Worm (Caenorhabditis elegans) whole organism, young adult: ENCODE results near the gene madd-3.

Experiments used
- B0019.2 ChIP-seq: fragments of 200-800 bp; sonication (Bioruptor generic); conservative IDR thresholded peaks from 2 replicates; pipeline ENCODE4 v1.3.6; 2022; ENCODE audit warnings: missing genetic modification reagents, missing genetic modification characterization, missing compliant biosample characterization
- D2030.7 ChIP-seq: fragments of 200-800 bp; sonication (Bioruptor generic); IDR thresholded peaks from 2 replicates; pipeline ENCODE4 v1.3.6; 2022; ENCODE audit warnings: missing genetic modification reagents, missing genetic modification characterization, missing compliant biosample characterization
- F10E7.11 ChIP-seq: sonication (generic microtip); optimal IDR thresholded peaks from 2 replicates; lab custom pipeline; 2017; ENCODE audit warnings: mild to moderate bottlenecking, missing genetic modification characterization, moderate library complexity, missing compliant biosample characterization
- F49E8.2 ChIP-seq: sonication (generic microtip); optimal IDR thresholded peaks from 3 replicates; lab custom pipeline; 2017; ENCODE audit warnings: missing genetic modification characterization, mild to moderate bottlenecking, missing compliant biosample characterization, antibody characterized with exemption, moderate library complexity; ENCODE audit not compliant: insufficient read depth
- F57A8.1 ChIP-seq: fragments of 200-800 bp; sonication (Bioruptor generic); optimal IDR thresholded peaks from 2 replicates; lab custom pipeline; 2018; ENCODE audit warnings: mild to moderate bottlenecking, missing genetic modification characterization, moderate library complexity, missing compliant biosample characterization
- F57C9.4 ChIP-seq: sonication (generic microtip); optimal IDR thresholded peaks from 2 replicates; lab custom pipeline; 2017; ENCODE audit warnings: mild to moderate bottlenecking, missing genetic modification characterization, missing compliant biosample characterization
- Y53G8AR.9 ChIP-seq: fragments of 200-800 bp; sonication (Bioruptor generic); conservative IDR thresholded peaks from 2 replicates; pipeline ENCODE4 v1.3.6; 2022; ENCODE audit warnings: missing genetic modification reagents, missing genetic modification characterization, missing compliant biosample characterization
- Y56A3A.18 ChIP-seq: fragments of 200-800 bp; sonication (Bioruptor generic); IDR thresholded peaks from 2 replicates; pipeline ENCODE4 v1.3.6; 2022; ENCODE audit warnings: missing genetic modification reagents, missing genetic modification characterization, missing compliant biosample characterization
- Y67H2A.10 ChIP-seq: fragments of 200-800 bp; sonication (Bioruptor generic); conservative IDR thresholded peaks from 2 replicates; pipeline ENCODE4 v1.3.6; 2022; ENCODE audit warnings: missing genetic modification reagents, missing genetic modification characterization, missing compliant biosample characterization
- Y79H2A.3 ChIP-seq: fragments of 200-800 bp; sonication (Bioruptor generic); conservative IDR thresholded peaks from 2 replicates; pipeline ENCODE4 v1.3.6; 2022; ENCODE audit warnings: missing genetic modification reagents, missing genetic modification characterization, missing compliant biosample characterization
- atf-7 ChIP-seq: sonication (generic microtip); optimal IDR thresholded peaks from 2 replicates; lab custom pipeline; 2017; ENCODE audit warnings: mild to moderate bottlenecking, missing genetic modification characterization, missing compliant biosample characterization
- attf-6 ChIP-seq: fragments of 200-800 bp; sonication (Bioruptor generic); IDR thresholded peaks from 2 replicates; pipeline ENCODE4 v1.3.6; 2022; ENCODE audit warnings: missing genetic modification reagents, missing genetic modification characterization, missing compliant biosample characterization
- bed-1 ChIP-seq: fragments of 200-800 bp; sonication (Bioruptor generic); IDR thresholded peaks from 2 replicates; pipeline ENCODE4 v1.3.6; 2022; ENCODE audit warnings: missing genetic modification reagents, missing genetic modification characterization, missing compliant biosample characterization
- bed-2 ChIP-seq: fragments of 200-800 bp; sonication (Bioruptor generic); IDR thresholded peaks from 2 replicates; pipeline ENCODE4 v1.3.6; 2022; ENCODE audit warnings: missing genetic modification reagents, missing genetic modification characterization, missing compliant biosample characterization
- cebp-1 ChIP-seq, 2 experiments: fragments of 200-800 bp in 1 of 2; sonication (Bioruptor generic) in 1 of 2; sonication (generic microtip) in 1 of 2; IDR thresholded peaks in 1 of 2; optimal IDR thresholded peaks in 1 of 2; 2 replicates each; pipeline versions ENCODE4 v1.3.6 to Lab custom; 2017 to 2022; ENCODE audit warnings: missing compliant biosample characterization in 2 of 2, missing genetic modification characterization in 2 of 2, mild to moderate bottlenecking in 1 of 2, missing genetic modification reagents in 1 of 2, moderate library complexity in 1 of 2
- ceh-100 ChIP-seq: fragments of 200-800 bp; sonication (Bioruptor generic); IDR thresholded peaks from 2 replicates; pipeline ENCODE4 v1.3.6; 2022; ENCODE audit warnings: missing genetic modification reagents, missing genetic modification characterization, missing compliant biosample characterization
- ceh-91 ChIP-seq: fragments of 200-800 bp; sonication (Bioruptor generic); IDR thresholded peaks from 2 replicates; pipeline ENCODE4 v1.3.6; 2022; ENCODE audit warnings: missing genetic modification reagents, missing genetic modification characterization, missing compliant biosample characterization
- dox-1 ChIP-seq: fragments of 200-800 bp; sonication (Bioruptor generic); IDR thresholded peaks from 2 replicates; pipeline ENCODE4 v1.3.6; 2022; ENCODE audit warnings: missing genetic modification reagents, missing genetic modification characterization, missing compliant biosample characterization
- egrh-3 ChIP-seq: fragments of 200-800 bp; sonication (Bioruptor generic); IDR thresholded peaks from 2 replicates; pipeline ENCODE4 v1.3.6; 2022; ENCODE audit warnings: missing genetic modification reagents, missing genetic modification characterization, missing compliant biosample characterization
- him-1 ChIP-seq: sonication (generic microtip); optimal IDR thresholded peaks from 2 replicates; lab custom pipeline; 2016; ENCODE audit warnings: missing genotype, missing genetic modification reagents, missing genetic modification characterization, missing compliant biosample characterization
- hlh-12 ChIP-seq: sonication (generic microtip); optimal IDR thresholded peaks from 2 replicates; lab custom pipeline; 2016; ENCODE audit warnings: missing genetic modification characterization, missing compliant biosample characterization
- hlh-26 ChIP-seq: fragments of 200-800 bp; sonication (Bioruptor generic); conservative IDR thresholded peaks from 2 replicates; pipeline ENCODE4 v1.3.6; 2022; ENCODE audit warnings: missing genetic modification reagents, missing genetic modification characterization, missing compliant biosample characterization
- hrde-1 ChIP-seq: sonication (generic microtip); optimal IDR thresholded peaks from 2 replicates; lab custom pipeline; 2016; ENCODE audit warnings: missing genetic modification characterization, mild to moderate bottlenecking, missing compliant biosample characterization, moderate library complexity, missing genotype, missing genetic modification reagents, borderline replicate concordance
- lag-1 ChIP-seq: fragments of 200-800 bp; sonication (Bioruptor generic); IDR thresholded peaks from 2 replicates; pipeline ENCODE4 v1.3.6; 2022; ENCODE audit warnings: missing genetic modification reagents, missing genetic modification characterization, missing compliant biosample characterization
- let-607 ChIP-seq, 2 experiments: fragments of 200-800 bp in 1 of 2; sonication (Bioruptor generic) in 1 of 2; sonication (generic microtip) in 1 of 2; optimal IDR thresholded peaks; 2 replicates each; lab custom pipeline; 2016 to 2018; ENCODE audit warnings: mild to moderate bottlenecking in 2 of 2, missing compliant biosample characterization in 2 of 2, missing genetic modification characterization in 2 of 2, moderate library complexity in 2 of 2, missing genotype in 1 of 2
- lin-35 ChIP-seq, 3 experiments: fragments of 150-350 bp in 2 of 3; sonication (generic microtip) in 1 of 3; optimal IDR thresholded peaks; 2 replicates each; lab custom pipeline; 2014 to 2018; ENCODE audit warnings: missing biosample characterization in 3 of 3, missing genetic modification characterization in 3 of 3, missing genetic modification reagents in 3 of 3
- lin-40 ChIP-seq: sonication (generic microtip); optimal IDR thresholded peaks from 2 replicates; lab custom pipeline; 2016; ENCODE audit warnings: missing genetic modification characterization, mild to moderate bottlenecking, missing compliant biosample characterization, missing genotype, missing genetic modification reagents
- lir-1 ChIP-seq: fragments of 200-800 bp; sonication (Bioruptor generic); conservative IDR thresholded peaks from 2 replicates; pipeline ENCODE4 v1.3.6; 2022; ENCODE audit warnings: missing genetic modification reagents, missing genetic modification characterization, missing compliant biosample characterization
- lsy-27 ChIP-seq: sonication (generic microtip); optimal IDR thresholded peaks from 2 replicates; lab custom pipeline; 2017; ENCODE audit warnings: missing genetic modification characterization, mild to moderate bottlenecking, missing compliant biosample characterization, antibody characterized with exemption, missing genotype, borderline replicate concordance; ENCODE audit not compliant: insufficient read depth
- rcor-1 ChIP-seq: fragments of 200-800 bp; sonication (Bioruptor generic); IDR thresholded peaks from 2 replicates; pipeline ENCODE4 v1.3.6; 2022; ENCODE audit warnings: missing genetic modification reagents, missing genetic modification characterization, missing compliant biosample characterization
- rec-8 ChIP-seq, 2 experiments: sonication (generic microtip); optimal IDR thresholded peaks; 2 replicates each; lab custom pipeline; 2016; ENCODE audit warnings: mild to moderate bottlenecking in 2 of 2, missing genetic modification characterization in 2 of 2, missing genetic modification reagents in 2 of 2, missing genotype in 2 of 2, missing biosample characterization in 1 of 2, missing compliant biosample characterization in 1 of 2, moderate library complexity in 1 of 2
- repo-1 ChIP-seq: sonication (generic microtip); optimal IDR thresholded peaks from 2 replicates; lab custom pipeline; 2017; ENCODE audit warnings: mild to moderate bottlenecking, missing genetic modification characterization, missing compliant biosample characterization
- rpc-1 ChIP-seq, 2 experiments: fragments of 150-350 bp in 1 of 2; sonication (generic microtip) in 1 of 2; optimal IDR thresholded peaks; 2 replicates each; lab custom pipeline; 2014 to 2018; ENCODE audit warnings: missing biosample characterization in 1 of 2, missing genetic modification characterization in 1 of 2, missing genetic modification reagents in 1 of 2, missing genotype in 1 of 2
- snpc-1.1 ChIP-seq: sonication (generic microtip); optimal IDR thresholded peaks from 2 replicates; lab custom pipeline; 2017; ENCODE audit warnings: missing genetic modification characterization, mild to moderate bottlenecking, missing compliant biosample characterization, antibody characterized with exemption, moderate library complexity, missing genotype, missing genetic modification reagents; ENCODE audit not compliant: insufficient read depth
- snpc-3.4 ChIP-seq: sonication (generic microtip); optimal IDR thresholded peaks from 2 replicates; lab custom pipeline; 2017; ENCODE audit warnings: missing genetic modification characterization, mild to moderate bottlenecking, missing compliant biosample characterization, antibody characterized with exemption, moderate library complexity, missing genotype, missing genetic modification reagents
- somi-1 ChIP-seq: fragments of 200-800 bp; sonication (Bioruptor generic); optimal IDR thresholded peaks from 2 replicates; lab custom pipeline; 2018; ENCODE audit warnings: mild to moderate bottlenecking, missing genetic modification characterization, missing compliant biosample characterization
- sptf-2 ChIP-seq: fragments of 200-800 bp; sonication (Bioruptor generic); optimal IDR thresholded peaks from 2 replicates; lab custom pipeline; 2018; ENCODE audit warnings: mild to moderate bottlenecking, missing genetic modification characterization, missing compliant biosample characterization
- tbp1 ChIP-seq: fragments of 200-800 bp; sonication (Bioruptor generic); optimal IDR thresholded peaks from 2 replicates; lab custom pipeline; 2018; ENCODE audit warnings: mild to moderate bottlenecking, missing genetic modification characterization, missing compliant biosample characterization
- xnd-1 ChIP-seq: sonication (generic microtip); optimal IDR thresholded peaks from 2 replicates; lab custom pipeline; 2016; ENCODE audit warnings: missing genotype, missing genetic modification reagents, missing genetic modification characterization, missing compliant biosample characterization
- ztf-18 ChIP-seq: sonication (generic microtip); optimal IDR thresholded peaks from 2 replicates; lab custom pipeline; 2016; ENCODE audit warnings: missing genotype, mild to moderate bottlenecking, missing genetic modification characterization, missing compliant biosample characterization

madd-3 gene

ce11 chrX:14324289-14324688, 27.8 kb upstream of the madd-3 start (continued):
- no peak for TF ChIP-seq ztf-18 (tag; lab: Kevin White, UChicago)
- no peak for TF ChIP-seq Y67H2A.10 (GFP tag; lab: Robert Waterston, UW)
- no peak for TF ChIP-seq hlh-26 (GFP tag; lab: Robert Waterston, UW)
- no peak for TF ChIP-seq egrh-3 (GFP tag; lab: Robert Waterston, UW)
- TF ChIP-seq B0019.2 (GFP tag; lab: Robert Waterston, UW): no peak
- TF ChIP-seq D2030.7 (GFP tag; lab: Robert Waterston, UW): peak; percentile 59; the same call in 1 of the 2 replicates
- no peak for TF ChIP-seq Y56A3A.18 (GFP tag; lab: Robert Waterston, UW)
- peak in 1 of 2 experiments; percentile 35 for TF ChIP-seq rec-8 (tag; optimal IDR thresholded peaks at IDR 0.05; lab: Kevin White, UChicago)
- TF ChIP-seq lin-35 (GFP tag; optimal IDR thresholded peaks at IDR 0.05; lab: Kevin White, UChicago): no peak
- TF ChIP-seq atf-7 (tag; lab: Kevin White, UChicago): no peak
- no peak for TF ChIP-seq lag-1
- no peak for TF ChIP-seq Y79H2A.3
- no peak for TF ChIP-seq bed-2 (GFP tag; lab: Robert Waterston, UW)
- no peak for TF ChIP-seq dox-1 (GFP tag; lab: Robert Waterston, UW)
- peak; percentile 93 for TF ChIP-seq him-1
- TF ChIP-seq snpc-3.4: peak; percentile 96
- no peak; the same call in 1 of the 2 replicates for TF ChIP-seq Y53G8AR.9 (GFP tag; lab: Robert Waterston, UW)
- TF ChIP-seq xnd-1 (tag; lab: Kevin White, UChicago): no peak
- no peak for TF ChIP-seq ceh-100 (GFP tag; lab: Robert Waterston, UW)
- no peak for TF ChIP-seq lsy-27
- no peak for TF ChIP-seq F57A8.1 (GFP tag; lab: Kevin White, UChicago)
- no peak for TF ChIP-seq ceh-91
- no peak for TF ChIP-seq bed-1 (GFP tag; lab: Robert Waterston, UW)
- TF ChIP-seq hlh-12 (tag; lab: Kevin White, UChicago): no peak
- TF ChIP-seq tbp1 (GFP tag; lab: Kevin White, UChicago): no peak
- TF ChIP-seq F49E8.2 (tag; lab: Kevin White, UChicago): no peak
- no peak for TF ChIP-seq somi-1 (GFP tag; lab: Kevin White, UChicago)
- no peak for TF ChIP-seq rpc-1 (optimal IDR thresholded peaks at IDR 0.05; lab: Kevin White, UChicago)
- TF ChIP-seq rpc-1 (tag; optimal IDR thresholded peaks at IDR 0.05; lab: Kevin White, UChicago): peak; percentile 14
- TF ChIP-seq lir-1 (GFP tag; lab: Robert Waterston, UW): no peak
- peak; percentile 75 for TF ChIP-seq attf-6 (GFP tag; lab: Robert Waterston, UW)
- TF ChIP-seq hrde-1: peak; percentile 67
- TF ChIP-seq rcor-1 (GFP tag; lab: Robert Waterston, UW): peak; percentile 41; the same call in 1 of the 2 replicates
- TF ChIP-seq F10E7.11 (tag; lab: Kevin White, UChicago): no peak
- TF ChIP-seq F57C9.4 (tag; lab: Kevin White, UChicago): no peak
- TF ChIP-seq repo-1 (tag; lab: Kevin White, UChicago): no peak
- no peak for TF ChIP-seq lin-40 (tag; lab: Kevin White, UChicago)
- no peak for TF ChIP-seq cebp-1 (GFP tag; IDR thresholded peaks at IDR 0.05; lab: Robert Waterston, UW)
- no peak for TF ChIP-seq cebp-1 (tag; optimal IDR thresholded peaks at IDR 0.05; lab: Kevin White, UChicago)
- TF ChIP-seq sptf-2: no peak
- peak; percentile 97 for TF ChIP-seq snpc-1.1 (tag; lab: Kevin White, UChicago)
- TF ChIP-seq let-607 (tag; optimal IDR thresholded peaks at IDR 0.05; lab: Kevin White, UChicago): no peak
